Fruit fly (Drosophila melanogaster) whole organism, embryonic: ENCODE results near the gene MICU3.

Experiments
- Asciz ChIP-seq: fragments of 200-800 bp; sonication (Bioruptor generic); optimal IDR thresholded peaks from 2 replicates; lab custom pipeline; 2017; ENCODE audit warnings: missing biosample characterization, mild to moderate bottlenecking, missing genetic modification characterization, missing genetic modification reagents
- Bgb ChIP-seq: fragments of 200-800 bp; sonication (Bioruptor generic); IDR thresholded peaks from 2 replicates; pipeline ENCODE4 v1.3.6; 2022; ENCODE audit warnings: missing biosample characterization, missing genetic modification characterization; ENCODE audit not compliant: partially characterized antibody
- C15 ChIP-seq: fragments of 200-800 bp; sonication (Bioruptor generic); IDR thresholded peaks from 3 replicates; pipeline ENCODE4 v1.3.6; 2022; ENCODE audit warnings: missing biosample characterization, missing genetic modification characterization
- CG10462 ChIP-seq: fragments of 200-800 bp; sonication (Bioruptor generic); optimal IDR thresholded peaks from 2 replicates; lab custom pipeline; 2016; ENCODE audit warnings: missing biosample characterization, missing genetic modification characterization
- CG12769 ChIP-seq: fragments of 200-800 bp; sonication (Bioruptor generic); optimal IDR thresholded peaks from 2 replicates; lab custom pipeline; 2019; ENCODE audit warnings: missing biosample characterization, mild to moderate bottlenecking, missing genetic modification characterization, moderate library complexity
- CG13624 ChIP-seq: fragments of 200-800 bp; sonication (Bioruptor generic); optimal IDR thresholded peaks from 2 replicates; lab custom pipeline; 2016; ENCODE audit warnings: missing biosample characterization, missing genetic modification characterization
- CG13775 ChIP-seq: fragments of 200-800 bp; sonication (Bioruptor generic); optimal IDR thresholded peaks from 3 replicates; lab custom pipeline; 2017; ENCODE audit warnings: missing biosample characterization, mild to moderate bottlenecking, missing genetic modification characterization
- CG15011 ChIP-seq: fragments of 200-800 bp; sonication (Bioruptor generic); optimal IDR thresholded peaks from 3 replicates; lab custom pipeline; 2018; ENCODE audit warnings: missing biosample characterization, mild to moderate bottlenecking, missing genetic modification characterization
- CG1529 ChIP-seq: fragments of 200-800 bp; sonication (Bioruptor generic); optimal IDR thresholded peaks from 3 replicates; lab custom pipeline; 2018; ENCODE audit warnings: missing biosample characterization, missing genetic modification characterization
- CG18476 ChIP-seq: fragments of 200-800 bp; sonication (Bioruptor generic); optimal IDR thresholded peaks from 2 replicates; lab custom pipeline; 2016; ENCODE audit warnings: missing biosample characterization, mild to moderate bottlenecking, missing genetic modification characterization
- CG2116 ChIP-seq: fragments of 200-800 bp; sonication (Bioruptor generic); optimal IDR thresholded peaks from 3 replicates; lab custom pipeline; 2018; ENCODE audit warnings: missing biosample characterization, mild to moderate bottlenecking, missing genetic modification characterization
- CG2678 ChIP-seq: fragments of 200-800 bp; sonication (Bioruptor generic); optimal IDR thresholded peaks from 3 replicates; lab custom pipeline; 2019; ENCODE audit warnings: missing biosample characterization, mild to moderate bottlenecking, missing genetic modification characterization, moderate library complexity
- CG2875 ChIP-seq: fragments of 200-800 bp; sonication (Bioruptor generic); optimal IDR thresholded peaks from 2 replicates; lab custom pipeline; 2017; ENCODE audit warnings: missing biosample characterization, mild to moderate bottlenecking, missing genetic modification characterization, missing genetic modification reagents
- CG30431 ChIP-seq: fragments of 200-800 bp; sonication (Bioruptor generic); optimal IDR thresholded peaks from 2 replicates; lab custom pipeline; 2017; ENCODE audit warnings: missing biosample characterization, missing genetic modification characterization
- CG31224 ChIP-seq: fragments of 200-800 bp; sonication (Bioruptor generic); IDR thresholded peaks from 2 replicates; pipeline ENCODE4 v1.3.6; 2022; ENCODE audit warnings: missing biosample characterization, missing genetic modification characterization
- CG34422 ChIP-seq: fragments of 200-800 bp; sonication (Bioruptor generic); IDR thresholded peaks from 3 replicates; pipeline ENCODE4 v1.3.6; 2022; ENCODE audit warnings: missing biosample characterization, missing genetic modification characterization
- CG6689 ChIP-seq: fragments of 200-800 bp; sonication (Bioruptor generic); IDR thresholded peaks from 2 replicates; pipeline ENCODE4 v1.3.6; 2022; ENCODE audit warnings: missing biosample characterization, missing genetic modification characterization
- CG6854 ChIP-seq: fragments of 200-800 bp; sonication (Bioruptor generic); optimal IDR thresholded peaks from 3 replicates; lab custom pipeline; 2017; ENCODE audit warnings: missing biosample characterization, mild to moderate bottlenecking, missing genetic modification characterization
- CG7745 ChIP-seq: fragments of 200-800 bp; sonication (Bioruptor generic); optimal IDR thresholded peaks from 2 replicates; lab custom pipeline; 2018; ENCODE audit warnings: missing biosample characterization, mild to moderate bottlenecking, missing genetic modification characterization, moderate library complexity
- CG7963 ChIP-seq: fragments of 200-800 bp; sonication (Bioruptor generic); IDR thresholded peaks from 3 replicates; pipeline ENCODE4 v1.3.6; 2022; ENCODE audit warnings: missing biosample characterization, missing genetic modification characterization; ENCODE audit not compliant: partially characterized antibody
- CG8089 ChIP-seq: fragments of 200-800 bp; sonication (Bioruptor generic); optimal IDR thresholded peaks from 3 replicates; lab custom pipeline; 2016; ENCODE audit warnings: missing biosample characterization, missing genetic modification characterization
- Camta ChIP-seq: fragments of 200-800 bp; sonication (Bioruptor generic); optimal IDR thresholded peaks from 2 replicates; lab custom pipeline; 2016; ENCODE audit warnings: missing biosample characterization, missing genetic modification characterization
- Doc3 ChIP-seq: fragments of 200-800 bp; sonication (Bioruptor generic); IDR thresholded peaks from 3 replicates; pipeline ENCODE4 v1.3.6; 2022; ENCODE audit warnings: missing biosample characterization, missing genetic modification characterization; ENCODE audit not compliant: partially characterized antibody
- H2.0 ChIP-seq: fragments of 200-800 bp; sonication (Bioruptor generic); IDR thresholded peaks from 2 replicates; pipeline ENCODE4 v1.3.6; 2022; ENCODE audit warnings: missing biosample characterization, missing genetic modification characterization
- Max ChIP-seq: fragments of 200-800 bp; sonication (Bioruptor generic); optimal IDR thresholded peaks from 2 replicates; lab custom pipeline; 2016; ENCODE audit warnings: missing biosample characterization, mild to moderate bottlenecking, missing genetic modification characterization
- Poxn ChIP-seq: fragments of 200-800 bp; sonication (Bioruptor generic); IDR thresholded peaks from 2 replicates; pipeline ENCODE4 v1.3.6; 2022; ENCODE audit warnings: missing biosample characterization, missing genetic modification characterization
- Sox100B ChIP-seq: fragments of 200-800 bp; sonication (Bioruptor generic); optimal IDR thresholded peaks from 3 replicates; lab custom pipeline; 2018; ENCODE audit warnings: missing biosample characterization, mild to moderate bottlenecking, missing genetic modification characterization
- Sox102F ChIP-seq: fragments of 200-800 bp; sonication (Bioruptor generic); optimal IDR thresholded peaks from 2 replicates; lab custom pipeline; 2018; ENCODE audit warnings: missing biosample characterization, mild to moderate bottlenecking, missing genetic modification characterization, moderate library complexity
- cas ChIP-seq: fragments of 200-800 bp; sonication (Bioruptor generic); IDR thresholded peaks from 2 replicates; pipeline ENCODE4 v1.3.6; 2022; ENCODE audit warnings: missing biosample characterization, missing genetic modification characterization
- caup ChIP-seq: fragments of 200-800 bp; sonication (Bioruptor generic); optimal IDR thresholded peaks from 3 replicates; lab custom pipeline; 2017; ENCODE audit warnings: missing biosample characterization, mild to moderate bottlenecking, missing genetic modification characterization, moderate library complexity; ENCODE audit not compliant: severe bottlenecking
- da ChIP-seq: fragments of 200-800 bp; sonication (Bioruptor generic); optimal IDR thresholded peaks from 2 replicates; lab custom pipeline; 2016; ENCODE audit warnings: missing biosample characterization, missing genetic modification characterization
- dati ChIP-seq: fragments of 200-800 bp; sonication (Bioruptor generic); IDR thresholded peaks from 2 replicates; pipeline ENCODE4 v1.3.6; 2022; ENCODE audit warnings: missing biosample characterization, missing genetic modification characterization
- emc ChIP-seq: fragments of 200-800 bp; sonication (Bioruptor generic); optimal IDR thresholded peaks from 2 replicates; lab custom pipeline; 2016; ENCODE audit warnings: missing biosample characterization, missing genetic modification characterization
- eve ChIP-seq, 2 experiments: fragments of >200 bp; optimal IDR thresholded peaks; 2 replicates each; lab custom pipeline; 2017; ENCODE audit warnings: missing biosample characterization in 2 of 2, missing genetic modification characterization in 2 of 2
- fd96Cb ChIP-seq: fragments of 200-800 bp; sonication (Bioruptor generic); optimal IDR thresholded peaks from 2 replicates; lab custom pipeline; 2018; ENCODE audit warnings: missing biosample characterization, mild to moderate bottlenecking, missing genetic modification characterization, moderate library complexity
- gsb-n ChIP-seq: fragments of 200-800 bp; sonication (Bioruptor generic); optimal IDR thresholded peaks from 3 replicates; lab custom pipeline; 2018; ENCODE audit warnings: missing biosample characterization, mild to moderate bottlenecking, missing genetic modification characterization
- her ChIP-seq: fragments of 200-800 bp; sonication (Bioruptor generic); optimal IDR thresholded peaks from 2 replicates; lab custom pipeline; 2016; ENCODE audit warnings: missing biosample characterization, missing genetic modification characterization
- klu ChIP-seq: fragments of 200-800 bp; sonication (Bioruptor generic); IDR thresholded peaks from 2 replicates; pipeline ENCODE4 v1.3.6; 2022; ENCODE audit warnings: missing biosample characterization, missing genetic modification characterization
- lmd ChIP-seq: fragments of 200-800 bp; sonication (Bioruptor generic); IDR thresholded peaks from 2 replicates; pipeline ENCODE4 v1.3.6; 2022; ENCODE audit warnings: missing biosample characterization, missing genetic modification characterization
- lov ChIP-seq, 2 experiments: fragments of 200-800 bp in 1 of 2; fragments of >200 bp in 1 of 2; sonication (Bioruptor generic) in 1 of 2; IDR thresholded peaks in 1 of 2; optimal IDR thresholded peaks in 1 of 2; 2 replicates in 1 of 2; 3 replicates in 1 of 2; pipeline versions ENCODE4 v1.3.6 to Lab custom; 2017 to 2022; ENCODE audit warnings: missing biosample characterization in 1 of 2, missing genetic modification characterization in 1 of 2
- oc ChIP-seq: fragments of 200-800 bp; sonication (Bioruptor generic); optimal IDR thresholded peaks from 2 replicates; lab custom pipeline; 2018; ENCODE audit warnings: missing biosample characterization, mild to moderate bottlenecking, missing genetic modification characterization, moderate library complexity
- pum ChIP-seq: fragments of 200-800 bp; sonication (Bioruptor generic); optimal IDR thresholded peaks from 2 replicates; lab custom pipeline; 2016; ENCODE audit warnings: missing biosample characterization, missing genetic modification characterization
- ranshi ChIP-seq: fragments of 200-800 bp; sonication (Bioruptor generic); IDR thresholded peaks from 2 replicates; pipeline ENCODE4 v1.3.6; 2022; ENCODE audit warnings: missing biosample characterization, missing genetic modification characterization
- repo ChIP-seq: fragments of 200-800 bp; sonication (Bioruptor generic); optimal IDR thresholded peaks from 2 replicates; lab custom pipeline; 2016; ENCODE audit warnings: missing biosample characterization, missing genetic modification characterization
- slp2 ChIP-seq: fragments of 200-800 bp; sonication (Bioruptor generic); optimal IDR thresholded peaks from 2 replicates; lab custom pipeline; 2016; ENCODE audit warnings: missing biosample characterization, missing genetic modification characterization
- stc ChIP-seq: fragments of 200-800 bp; sonication (Bioruptor generic); IDR thresholded peaks from 2 replicates; pipeline ENCODE4 v1.3.6; 2022; ENCODE audit warnings: missing biosample characterization, missing genetic modification characterization
- vvl ChIP-seq: fragments of 200-800 bp; sonication (Bioruptor generic); IDR thresholded peaks from 2 replicates; pipeline ENCODE4 v1.3.6; 2022; ENCODE audit warnings: missing biosample characterization, missing genetic modification characterization
- wdn ChIP-seq: fragments of 200-800 bp; sonication (Bioruptor generic); IDR thresholded peaks from 2 replicates; pipeline ENCODE4 v1.3.6; 2022; ENCODE audit warnings: missing biosample characterization, missing genetic modification characterization
- wek ChIP-seq: fragments of 200-800 bp; sonication (Bioruptor generic); optimal IDR thresholded peaks from 3 replicates; lab custom pipeline; 2018; ENCODE audit warnings: missing biosample characterization, mild to moderate bottlenecking, missing genetic modification characterization, moderate library complexity
- z ChIP-seq: fragments of 200-800 bp; sonication (Bioruptor generic); IDR thresholded peaks from 3 replicates; pipeline ENCODE4 v1.3.6; 2022; ENCODE audit warnings: missing biosample characterization, missing genetic modification characterization

Gene MICU3

dm6 chr3R:19847591-19848256 lies 613 bp downstream of the MICU3 start (continued):
- TF ChIP-seq da (no peak), her (GFP tag; lab: Kevin White, UChicago) (no peak), wdn (GFP tag; lab: Robert Waterston, UW) (no peak), z (GFP tag; lab: Robert Waterston, UW) (peak; percentile 64; the same call in 2 of the 3 replicates), H2.0 (GFP tag; lab: Robert Waterston, UW) (no peak), eve (GFP tag; optimal IDR thresholded peaks at IDR 0.05; lab: Kevin White, UChicago) (no peak), CG2678 (tag; lab: Kevin White, UChicago) (no peak), gsb-n (tag; lab: Kevin White, UChicago) (no peak), CG13624 (GFP tag; lab: Kevin White, UChicago) (no peak), CG18476 (GFP tag; lab: Kevin White, UChicago) (no peak), CG30431 (no peak), Poxn (GFP tag; lab: Robert Waterston, UW) (no peak), lmd (GFP tag; lab: Robert Waterston, UW) (no peak), Max (GFP tag; lab: Kevin White, UChicago) (no peak), CG1529 (GFP tag; lab: Kevin White, UChicago) (peak; percentile 38), CG2875 (GFP tag; lab: Kevin White, UChicago) (peak; percentile 53), wek (GFP tag; lab: Kevin White, UChicago) (peak; percentile 69), Asciz (GFP tag; lab: Kevin White, UChicago) (peak; percentile 32), C15 (no peak), pum (GFP tag; lab: Kevin White, UChicago) (no peak), CG12769 (no peak), caup (GFP tag; lab: Kevin White, UChicago) (peak; percentile 42), vvl (peak; percentile 69), CG7745 (tag; lab: Kevin White, UChicago) (no peak), ranshi (GFP tag; lab: Robert Waterston, UW) (no peak; the same call in 1 of the 2 replicates), lov (optimal IDR thresholded peaks at IDR 0.05; lab: Kevin White, UChicago) (no peak), lov (GFP tag; IDR thresholded peaks at IDR 0.05; lab: Robert Waterston, UW) (no peak), stc (GFP tag; lab: Robert Waterston, UW) (peak; percentile 70), CG7963 (GFP tag; lab: Robert Waterston, UW) (no peak), CG15011 (GFP tag; lab: Kevin White, UChicago) (no peak), repo (GFP tag; lab: Kevin White, UChicago) (no peak), CG34422 (GFP tag; lab: Robert Waterston, UW) (peak; percentile 51; the same call in 1 of the 3 replicates), Doc3 (no peak), slp2 (no peak), klu (GFP tag; lab: Robert Waterston, UW) (no peak), oc (tag; lab: Kevin White, UChicago) (peak; percentile 60), fd96Cb (tag; lab: Kevin White, UChicago) (no peak), Bgb (GFP tag; lab: Robert Waterston, UW) (no peak), CG6854 (GFP tag; lab: Kevin White, UChicago) (no peak), Sox102F (GFP tag; lab: Kevin White, UChicago) (no peak), CG8089 (GFP tag; lab: Kevin White, UChicago) (no peak), CG31224 (no peak), dati (GFP tag; lab: Robert Waterston, UW) (no peak), CG10462 (GFP tag; lab: Kevin White, UChicago) (no peak), CG2116 (GFP tag; lab: Kevin White, UChicago) (peak; percentile 9), CG13775 (GFP tag; lab: Kevin White, UChicago) (no peak), Sox100B (peak; percentile 41), Camta (GFP tag; lab: Kevin White, UChicago) (no peak), cas (GFP tag; lab: Robert Waterston, UW) (no peak), emc (no peak), CG6689 (GFP tag; lab: Robert Waterston, UW) (no peak)
